Fruit fly (Drosophila melanogaster) whole organism, wandering third instar larva: ENCODE data around the gene CG42512.

Experiments used
- Abd-B ChIP-seq: fragments of >200 bp; optimal IDR thresholded peaks from 2 replicates; lab custom pipeline; 2017; ENCODE audit warnings: missing biosample characterization, missing genetic modification characterization
- GATAd ChIP-seq: sonication (Bioruptor generic); optimal IDR thresholded peaks from 2 replicates; lab custom pipeline; 2016; ENCODE audit warnings: missing biosample characterization, missing genetic modification characterization
- Hr78 ChIP-seq: fragments of >200 bp; optimal IDR thresholded peaks from 2 replicates; lab custom pipeline; 2017; ENCODE audit warnings: missing biosample characterization, missing genetic modification characterization
- N ChIP-seq: fragments of >200 bp; optimal IDR thresholded peaks from 2 replicates; lab custom pipeline; 2018; ENCODE audit warnings: missing biosample characterization, missing external identifiers, missing genetic modification characterization
- br ChIP-seq: fragments of 200-800 bp; sonication (Bioruptor generic); optimal IDR thresholded peaks from 2 replicates; lab custom pipeline; 2016; ENCODE audit warnings: missing biosample characterization, missing genetic modification characterization
- h ChIP-seq: fragments of 200-800 bp; sonication (Bioruptor generic); optimal IDR thresholded peaks from 3 replicates; lab custom pipeline; 2016; ENCODE audit warnings: missing biosample characterization, mild to moderate bottlenecking, missing genetic modification characterization
- lola ChIP-seq: fragments of >200 bp; optimal IDR thresholded peaks from 2 replicates; lab custom pipeline; 2017; ENCODE audit warnings: missing biosample characterization, missing genetic modification characterization
- usp ChIP-seq: fragments of >200 bp; optimal IDR thresholded peaks from 2 replicates; lab custom pipeline; 2017; ENCODE audit warnings: missing biosample characterization, missing genetic modification characterization

DNA sequence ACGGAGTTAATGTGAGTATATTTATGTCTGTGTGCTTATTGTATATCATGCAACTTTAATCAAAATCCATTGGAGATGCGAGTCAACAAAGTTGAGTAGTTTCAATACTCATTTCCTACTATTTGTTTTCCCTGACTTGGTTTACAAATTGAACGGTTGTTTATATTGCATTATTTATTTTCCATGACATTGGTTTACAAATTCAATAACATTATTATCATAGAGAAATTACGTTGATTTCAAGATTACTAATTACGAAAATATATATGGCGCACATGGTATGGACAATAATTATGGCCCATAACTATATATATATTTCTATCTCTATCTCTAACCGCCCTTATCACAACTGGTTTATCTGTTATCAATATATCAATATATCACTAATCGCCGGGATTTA lies 9.5 kb downstream of the CG42512 start:
- TF ChIP-seq h (GFP tag; lab: Kevin White, UChicago) (no peak), usp (GFP tag; lab: Kevin White, UChicago) (no peak), Abd-B (no peak), lola (GFP tag; lab: Kevin White, UChicago) (no peak), GATAd (GFP tag; lab: Kevin White, UChicago) (no peak), Hr78 (GFP tag; lab: Kevin White, UChicago) (no peak), br (no peak), N (no peak)
